Worm (Caenorhabditis elegans): ENCODE results near the gene K12H4.3.
A peak's percentile ranks its signal among the peaks of the same experiment; 100 is the strongest.

K12H4.3 gene

ce11 chrIII:8043784-8044183, 2.0 kb upstream of the K12H4.3 start (continued):
- TF ChIP-seq F23B12.7 (tag; optimal IDR thresholded peaks at IDR 0.05; ENCODE audit: insufficient read depth), result peak; percentile 99
- TF ChIP-seq hmg-20 (GFP tag; IDR thresholded peaks at IDR 0.05), result peak; percentile 81
- TF ChIP-seq ztf-25 (GFP tag; IDR thresholded peaks at IDR 0.05), result peak; percentile 100
- peak; percentile 90 for TF ChIP-seq egrh-3 (GFP tag; IDR thresholded peaks at IDR 0.05)
- no peak for TF ChIP-seq F39B2.1 (GFP tag; IDR thresholded peaks at IDR 0.05)
- peak; percentile 96 for TF ChIP-seq madf-3 (GFP tag; IDR thresholded peaks at IDR 0.05)
- peak; percentile 98 for TF ChIP-seq pbrm-1 (GFP tag; IDR thresholded peaks at IDR 0.05)
- peak; percentile 88 for TF ChIP-seq F22D6.2 (tag; optimal IDR thresholded peaks at IDR 0.05)
- TF ChIP-seq unc-62 (GFP tag; optimal IDR thresholded peaks at IDR 0.05), result peak; percentile 71
- peak; percentile 96 for TF ChIP-seq lin-54 (GFP tag; optimal IDR thresholded peaks at IDR 0.05)
- TF ChIP-seq bed-2 (GFP tag; IDR thresholded peaks at IDR 0.05), result peak; percentile 99
- peak; percentile 82 for TF ChIP-seq attf-6 (GFP tag; IDR thresholded peaks at IDR 0.05)
- TF ChIP-seq mel-28 (tag; optimal IDR thresholded peaks at IDR 0.05; ENCODE audit: borderline replicate concordance), result peak; percentile 77
- peak; percentile 24 for TF ChIP-seq hlh-12 (tag; optimal IDR thresholded peaks at IDR 0.05)
- TF ChIP-seq F37B4.10 (GFP tag; IDR thresholded peaks at IDR 0.05), result peak; percentile 88; the same call in 1 of the 2 replicates
- peak; percentile 76 for TF ChIP-seq madf-8 (GFP tag; conservative IDR thresholded peaks at IDR 0.05)
- no peak for TF ChIP-seq dpff-1 (tag; optimal IDR thresholded peaks at IDR 0.05)
- peak; percentile 89 for TF ChIP-seq dpl-1 (GFP tag; optimal IDR thresholded peaks at IDR 0.05)
- TF ChIP-seq xnd-1 (tag; optimal IDR thresholded peaks at IDR 0.05), result no peak
- TF ChIP-seq ztf-26 (tag; optimal IDR thresholded peaks at IDR 0.05), result peak; percentile 87
- peak; percentile 94 for TF ChIP-seq B0019.2 (GFP tag; conservative IDR thresholded peaks at IDR 0.05)
- TF ChIP-seq ceh-91 (GFP tag; IDR thresholded peaks at IDR 0.05), result peak; percentile 93
- TF ChIP-seq egl-44 (GFP tag; IDR thresholded peaks at IDR 0.05), result peak; percentile 93
- peak; percentile 83 for TF ChIP-seq efl-1 (GFP tag; optimal IDR thresholded peaks at IDR 0.05)
- peak; percentile 93 for TF ChIP-seq mcd-1 (GFP tag; IDR thresholded peaks at IDR 0.05)
- TF ChIP-seq lir-1 (GFP tag; conservative IDR thresholded peaks at IDR 0.05), result peak; percentile 94
- TF ChIP-seq T26A5.8 (tag; optimal IDR thresholded peaks at IDR 0.05), result no peak
- TF ChIP-seq ccch-3 (GFP tag; optimal IDR thresholded peaks at IDR 0.05), result peak; percentile 100
- peak; percentile 91 for TF ChIP-seq lsl-1 (GFP tag; optimal IDR thresholded peaks at IDR 0.05)
- TF ChIP-seq somi-1 (GFP tag; optimal IDR thresholded peaks at IDR 0.05), result peak; percentile 97
- no peak for TF ChIP-seq lag-1 (GFP tag; IDR thresholded peaks at IDR 0.05)
- peak; percentile 95 for TF ChIP-seq akir-1 (GFP tag; optimal IDR thresholded peaks at IDR 0.05)
- no peak for TF ChIP-seq tbx-9 (tag; optimal IDR thresholded peaks at IDR 0.05; ENCODE audit: borderline replicate concordance)
- TF ChIP-seq dox-1 (GFP tag; IDR thresholded peaks at IDR 0.05), result peak; percentile 99
- TF ChIP-seq bed-1 (GFP tag; IDR thresholded peaks at IDR 0.05), result no peak
- no peak for TF ChIP-seq hlh-26 (GFP tag; conservative IDR thresholded peaks at IDR 0.05)
- TF ChIP-seq ztf-22 (GFP tag; optimal IDR thresholded peaks at IDR 0.05), result peak; percentile 93
- peak; percentile 92 for TF ChIP-seq mxl-1 (tag; optimal IDR thresholded peaks at IDR 0.05)
- TF ChIP-seq ztf-28 (GFP tag; IDR thresholded peaks at IDR 0.05), result peak; percentile 100
- no peak for TF ChIP-seq fkh-3 (tag; optimal IDR thresholded peaks at IDR 0.05)
- TF ChIP-seq madf-6 (GFP tag; IDR thresholded peaks at IDR 0.05), result no peak; the same call in none of the 2 replicates
- TF ChIP-seq F49E8.2 (tag; optimal IDR thresholded peaks at IDR 0.05; ENCODE audit: insufficient read depth), result peak; percentile 97
- peak; percentile 80 for TF ChIP-seq tbp1 (GFP tag; optimal IDR thresholded peaks at IDR 0.05)
- 0 out of 2 replicates have a peak, but pooled peaks have one; percentile 49 for TF ChIP-seq nhr-120 (GFP tag; IDR thresholded peaks at IDR 0.05)
- peak; percentile 7 for TF ChIP-seq rpc-1 (optimal IDR thresholded peaks at IDR 0.05)
- peak; percentile 20 for TF ChIP-seq rpc-1 (tag; optimal IDR thresholded peaks at IDR 0.05)
- peak; percentile 99 for TF ChIP-seq unc-130 (GFP tag; optimal IDR thresholded peaks at IDR 0.05)
- peak; percentile 51 for TF ChIP-seq B0261.1 (tag; optimal IDR thresholded peaks at IDR 0.05)
- no peak for TF ChIP-seq nhr-179 (tag; optimal IDR thresholded peaks at IDR 0.05)
- peak; percentile 93 to 99 for TF ChIP-seq rec-8 (tag; optimal IDR thresholded peaks at IDR 0.05)
